Fruit fly (Drosophila melanogaster) whole organism, prepupa: ENCODE measurements around the gene Pex2.
A peak's percentile ranks its signal among the peaks of the same experiment; 100 is the strongest.

Source experiments
- Blimp-1 ChIP-seq: fragments of 200-800 bp; sonication (Bioruptor generic); optimal IDR thresholded peaks from 3 replicates; lab custom pipeline; 2017; ENCODE audit warnings: missing biosample characterization, missing genetic modification characterization, mild to moderate bottlenecking, moderate library complexity, missing genetic modification reagents
- CG10631 ChIP-seq: fragments of 200-800 bp; sonication (Bioruptor generic); optimal IDR thresholded peaks from 2 replicates; lab custom pipeline; 2016; ENCODE audit warnings: missing biosample characterization, missing genetic modification characterization
- CG10669 ChIP-seq: fragments of 200-800 bp; sonication (Bioruptor generic); optimal IDR thresholded peaks from 3 replicates; lab custom pipeline; 2018; ENCODE audit warnings: missing biosample characterization, mild to moderate bottlenecking, missing genetic modification characterization, moderate library complexity
- CG11294 ChIP-seq: fragments of 200-800 bp; sonication (Bioruptor generic); IDR thresholded peaks from 2 replicates; pipeline ENCODE4 v1.3.6; 2022; ENCODE audit warnings: missing biosample characterization, missing genetic modification characterization
- CG11762 ChIP-seq: fragments of 200-800 bp; sonication (Bioruptor generic); optimal IDR thresholded peaks from 3 replicates; lab custom pipeline; 2016; ENCODE audit warnings: missing biosample characterization, missing genetic modification characterization; ENCODE audit not compliant: insufficient read depth
- CG15336 ChIP-seq: fragments of 200-800 bp; sonication (Bioruptor generic); IDR thresholded peaks from 2 replicates; pipeline ENCODE4 v1.3.6; 2022; ENCODE audit warnings: missing biosample characterization, missing genetic modification characterization
- CG1621 ChIP-seq: fragments of 200-800 bp; sonication (Bioruptor generic); optimal IDR thresholded peaks from 3 replicates; lab custom pipeline; 2018; ENCODE audit warnings: missing biosample characterization, mild to moderate bottlenecking, missing genetic modification characterization
- CG16779 ChIP-seq: fragments of 200-800 bp; sonication (Bioruptor generic); optimal IDR thresholded peaks from 3 replicates; lab custom pipeline; 2017; ENCODE audit warnings: missing biosample characterization, mild to moderate bottlenecking, missing genetic modification characterization
- CG31627 ChIP-seq: fragments of 200-800 bp; sonication (Bioruptor generic); optimal IDR thresholded peaks from 3 replicates; lab custom pipeline; 2016; ENCODE audit warnings: missing biosample characterization, missing genetic modification characterization
- CG34406 ChIP-seq: fragments of 200-800 bp; sonication (Bioruptor generic); optimal IDR thresholded peaks from 3 replicates; lab custom pipeline; 2016; ENCODE audit warnings: missing biosample characterization, missing genetic modification characterization
- CG3919 ChIP-seq: fragments of 200-800 bp; sonication (Bioruptor generic); optimal IDR thresholded peaks from 3 replicates; lab custom pipeline; 2016; ENCODE audit warnings: missing biosample characterization, missing genetic modification characterization
- CG4318 ChIP-seq: fragments of 200-800 bp; sonication (Bioruptor generic); optimal IDR thresholded peaks from 3 replicates; lab custom pipeline; 2017; ENCODE audit warnings: missing biosample characterization, mild to moderate bottlenecking, missing genetic modification characterization
- CG6163 ChIP-seq: fragments of 200-800 bp; sonication (Bioruptor generic); IDR thresholded peaks from 3 replicates; pipeline ENCODE4 v1.3.6; 2022; ENCODE audit warnings: missing biosample characterization, missing genetic modification characterization
- CG6276 ChIP-seq: fragments of 200-800 bp; sonication (Bioruptor generic); optimal IDR thresholded peaks from 2 replicates; lab custom pipeline; 2017; ENCODE audit warnings: missing biosample characterization, mild to moderate bottlenecking, missing genetic modification characterization
- CG6808 ChIP-seq: fragments of 200-800 bp; sonication (Bioruptor generic); optimal IDR thresholded peaks from 3 replicates; lab custom pipeline; 2017; ENCODE audit warnings: missing biosample characterization, missing genetic modification characterization, mild to moderate bottlenecking, moderate library complexity, missing genetic modification reagents
- CG6854 ChIP-seq: fragments of 200-800 bp; sonication (Bioruptor generic); optimal IDR thresholded peaks from 2 replicates; lab custom pipeline; 2017; ENCODE audit warnings: missing biosample characterization, mild to moderate bottlenecking, missing genetic modification characterization
- CG7368 ChIP-seq: fragments of 200-800 bp; sonication (Bioruptor generic); optimal IDR thresholded peaks from 3 replicates; lab custom pipeline; 2016; ENCODE audit warnings: missing biosample characterization, missing genetic modification characterization
- CG8632 ChIP-seq: fragments of 200-800 bp; sonication (Bioruptor generic); optimal IDR thresholded peaks from 3 replicates; lab custom pipeline; 2016; ENCODE audit warnings: missing biosample characterization, missing genetic modification characterization
- Eip75B ChIP-seq: fragments of 200-800 bp; sonication (Bioruptor generic); optimal IDR thresholded peaks from 3 replicates; lab custom pipeline; 2016; ENCODE audit warnings: missing biosample characterization, missing genetic modification characterization
- Eip78C ChIP-seq: fragments of 200-800 bp; sonication (Bioruptor generic); peaks from one replicate; lab custom pipeline; 2016; ENCODE audit warnings: missing biosample characterization, missing genetic modification characterization
- Eip93F ChIP-seq: fragments of 200-800 bp; sonication (Bioruptor generic); optimal IDR thresholded peaks from 2 replicates; lab custom pipeline; 2016; ENCODE audit warnings: missing biosample characterization, mild to moderate bottlenecking, missing genetic modification characterization
- Ets21C ChIP-seq: fragments of 200-800 bp; sonication (Bioruptor generic); optimal IDR thresholded peaks from 3 replicates; lab custom pipeline; 2016; ENCODE audit warnings: missing biosample characterization, missing genetic modification characterization
- Ets96B ChIP-seq: fragments of 200-800 bp; optimal IDR thresholded peaks from 2 replicates; lab custom pipeline; 2019; ENCODE audit warnings: missing biosample characterization, mild to moderate bottlenecking, missing genetic modification characterization, moderate library complexity
- Gug ChIP-seq: fragments of 200-800 bp; sonication (Bioruptor generic); IDR thresholded peaks from 2 replicates; pipeline ENCODE4 v1.3.6; 2022; ENCODE audit warnings: missing biosample characterization, missing genetic modification characterization
- Hr39 ChIP-seq: fragments of 200-800 bp; sonication (Bioruptor generic); optimal IDR thresholded peaks from 2 replicates; lab custom pipeline; 2016; ENCODE audit warnings: missing biosample characterization, missing genetic modification characterization
- Lpt ChIP-seq: fragments of 200-800 bp; sonication (Bioruptor generic); optimal IDR thresholded peaks from 3 replicates; lab custom pipeline; 2016; ENCODE audit warnings: missing biosample characterization, missing genetic modification characterization
- Met ChIP-seq: fragments of 200-800 bp; sonication (Bioruptor generic); optimal IDR thresholded peaks from 3 replicates; lab custom pipeline; 2016; ENCODE audit warnings: missing biosample characterization, missing genetic modification characterization
- OdsH ChIP-seq: fragments of 200-800 bp; sonication (Bioruptor generic); optimal IDR thresholded peaks from 3 replicates; lab custom pipeline; 2016; ENCODE audit warnings: missing biosample characterization, missing genetic modification characterization
- Smox ChIP-seq: fragments of 200-800 bp; sonication (Bioruptor generic); optimal IDR thresholded peaks from 3 replicates; lab custom pipeline; 2016; ENCODE audit warnings: missing biosample characterization, missing genetic modification characterization
- Sox102F ChIP-seq: fragments of 200-800 bp; sonication (Bioruptor generic); optimal IDR thresholded peaks from 2 replicates; lab custom pipeline; 2016; ENCODE audit warnings: missing biosample characterization, mild to moderate bottlenecking, missing genetic modification characterization
- Sox14 ChIP-seq: fragments of 200-800 bp; sonication (Bioruptor generic); optimal IDR thresholded peaks from 3 replicates; lab custom pipeline; 2016; ENCODE audit warnings: missing biosample characterization, missing genetic modification characterization
- Sox15 ChIP-seq: fragments of 200-800 bp; sonication (Bioruptor generic); optimal IDR thresholded peaks from 3 replicates; lab custom pipeline; 2016; ENCODE audit warnings: missing biosample characterization, missing genetic modification characterization
- achi ChIP-seq: fragments of 200-800 bp; sonication (Bioruptor generic); optimal IDR thresholded peaks from 3 replicates; lab custom pipeline; 2016; ENCODE audit warnings: missing biosample characterization, missing genetic modification characterization
- acj6 ChIP-seq: fragments of 200-800 bp; sonication (Bioruptor generic); optimal IDR thresholded peaks from 3 replicates; lab custom pipeline; 2016; ENCODE audit warnings: missing biosample characterization, missing genetic modification characterization
- cyc ChIP-seq: fragments of 200-800 bp; sonication (Bioruptor generic); optimal IDR thresholded peaks from 3 replicates; lab custom pipeline; 2016; ENCODE audit warnings: missing biosample characterization, missing genetic modification characterization
- dac ChIP-seq: fragments of 200-800 bp; sonication (Bioruptor generic); optimal IDR thresholded peaks from 2 replicates; lab custom pipeline; 2017; ENCODE audit warnings: missing biosample characterization, mild to moderate bottlenecking, missing genetic modification characterization
- dsx ChIP-seq: fragments of 200-800 bp; optimal IDR thresholded peaks from 3 replicates; lab custom pipeline; 2019; ENCODE audit warnings: missing biosample characterization, mild to moderate bottlenecking, missing genetic modification characterization, moderate library complexity; ENCODE audit not compliant: poor library complexity, severe bottlenecking
- eg ChIP-seq: fragments of 200-800 bp; sonication (Bioruptor generic); IDR thresholded peaks from 3 replicates; pipeline ENCODE4 v1.3.6; 2022; ENCODE audit warnings: missing biosample characterization, missing genetic modification characterization
- esn ChIP-seq: fragments of 200-800 bp; sonication (Bioruptor generic); optimal IDR thresholded peaks from 2 replicates; lab custom pipeline; 2016; ENCODE audit warnings: missing biosample characterization, mild to moderate bottlenecking, missing genetic modification characterization, moderate library complexity
- fd85E ChIP-seq: fragments of 200-800 bp; sonication (Bioruptor generic); optimal IDR thresholded peaks from 3 replicates; lab custom pipeline; 2016; ENCODE audit warnings: missing biosample characterization, missing genetic modification characterization
- lz ChIP-seq: fragments of 200-800 bp; sonication (Bioruptor generic); optimal IDR thresholded peaks from 3 replicates; lab custom pipeline; 2016; ENCODE audit warnings: missing biosample characterization, missing genetic modification characterization
- pdm3 ChIP-seq: fragments of 200-800 bp; sonication (Bioruptor generic); optimal IDR thresholded peaks from 3 replicates; lab custom pipeline; 2016; ENCODE audit warnings: missing biosample characterization, missing genetic modification characterization
- svp ChIP-seq: fragments of 200-800 bp; sonication (Bioruptor generic); peaks from one replicate; lab custom pipeline; 2016; ENCODE audit warnings: missing biosample characterization, missing genetic modification characterization
- topi ChIP-seq: fragments of 200-800 bp; sonication (Bioruptor generic); optimal IDR thresholded peaks from 3 replicates; lab custom pipeline; 2016; ENCODE audit warnings: missing biosample characterization, missing genetic modification characterization
- vri ChIP-seq: fragments of 200-800 bp; sonication (Bioruptor generic); optimal IDR thresholded peaks from 3 replicates; lab custom pipeline; 2016; ENCODE audit warnings: missing biosample characterization, mild to moderate bottlenecking, missing genetic modification characterization

Gene Pex2

dm6 chr3L:8368694-8369344, 30.0 kb downstream of the Pex2 start (continued):
- TF ChIP-seq Met (GFP tag; lab: Kevin White, UChicago): peak; percentile 84
- peak; percentile 35 for TF ChIP-seq acj6 (GFP tag; lab: Kevin White, UChicago)
- TF ChIP-seq CG11294 (GFP tag; lab: Robert Waterston, UW): no peak
- no peak for TF ChIP-seq CG7368 (GFP tag; lab: Kevin White, UChicago)
- TF ChIP-seq eg (GFP tag; lab: Robert Waterston, UW): no peak
- no peak for TF ChIP-seq Blimp-1 (GFP tag; lab: Kevin White, UChicago)
- peak; percentile 2 for TF ChIP-seq Eip93F (GFP tag; lab: Kevin White, UChicago)
- TF ChIP-seq Lpt (GFP tag; lab: Kevin White, UChicago): no peak

dm6 chr3L:8369456-8369855, 30.6 kb downstream of the Pex2 start:
- TF ChIP-seq svp (GFP tag; lab: Kevin White, UChicago): peak; percentile 50
- no peak for TF ChIP-seq CG1621
- TF ChIP-seq CG6854 (GFP tag; lab: Kevin White, UChicago): peak; percentile 18
- TF ChIP-seq Sox102F: peak; percentile 0
- peak; percentile 8 for TF ChIP-seq Eip78C (GFP tag; lab: Kevin White, UChicago)
- TF ChIP-seq Blimp-1 (GFP tag; lab: Kevin White, UChicago): peak; percentile 79
- TF ChIP-seq, all 60 proteins: peak for 5

- peak; percentile 10 for TF ChIP-seq acj6 (GFP tag; lab: Kevin White, UChicago)
- TF ChIP-seq Gug (GFP tag; lab: Robert Waterston, UW): no peak
- TF ChIP-seq fd85E (GFP tag; lab: Kevin White, UChicago): no peak
- TF ChIP-seq Blimp-1 (GFP tag; lab: Kevin White, UChicago): peak; percentile 9
- peak; percentile 51 for TF ChIP-seq cyc
- no peak for TF ChIP-seq dac
- TF ChIP-seq lz (GFP tag; lab: Kevin White, UChicago): peak; percentile 57
- no peak for TF ChIP-seq CG4318 (GFP tag; lab: Kevin White, UChicago)
- no peak for TF ChIP-seq CG16779 (tag; lab: Kevin White, UChicago)
- no peak for TF ChIP-seq CG34406 (GFP tag; lab: Kevin White, UChicago)
- peak; percentile 86 for TF ChIP-seq svp (GFP tag; lab: Kevin White, UChicago)
- TF ChIP-seq CG3919 (GFP tag; lab: Kevin White, UChicago): peak; percentile 4
- TF ChIP-seq Eip75B (GFP tag; lab: Kevin White, UChicago): no peak
- no peak for TF ChIP-seq dsx (GFP tag; lab: Kevin White, UChicago)
- no peak for TF ChIP-seq achi
- peak; percentile 66 for TF ChIP-seq CG31627 (GFP tag; lab: Kevin White, UChicago)
- TF ChIP-seq CG6163 (GFP tag; lab: Robert Waterston, UW): no peak
- peak; percentile 64 for TF ChIP-seq topi
- no peak for TF ChIP-seq CG10631 (GFP tag; lab: Kevin White, UChicago)
- peak; percentile 14 for TF ChIP-seq OdsH (GFP tag; lab: Kevin White, UChicago)
- TF ChIP-seq eg (GFP tag; lab: Robert Waterston, UW): no peak
- TF ChIP-seq CG1621: no peak
- TF ChIP-seq esn: peak; percentile 61
- no peak for TF ChIP-seq CG10669 (GFP tag; lab: Kevin White, UChicago)
- peak; percentile 64 for TF ChIP-seq Smox (GFP tag; lab: Kevin White, UChicago)
- TF ChIP-seq Sox14: peak; percentile 44
- TF ChIP-seq CG11762 (GFP tag; lab: Kevin White, UChicago): no peak
- peak; percentile 70 for TF ChIP-seq Sox102F
- TF ChIP-seq Sox15 (GFP tag; lab: Kevin White, UChicago): no peak
- TF ChIP-seq CG6808: no peak
- no peak for TF ChIP-seq Eip93F (GFP tag; lab: Kevin White, UChicago)
- peak; percentile 4 for TF ChIP-seq CG8632 (GFP tag; lab: Kevin White, UChicago)
- TF ChIP-seq CG7368 (GFP tag; lab: Kevin White, UChicago): no peak
- TF ChIP-seq Met (GFP tag; lab: Kevin White, UChicago): peak; percentile 73
- TF ChIP-seq Ets21C (GFP tag; lab: Kevin White, UChicago): peak; percentile 54
- peak; percentile 10 for TF ChIP-seq pdm3
- no peak for TF ChIP-seq Ets96B (tag; lab: Kevin White, UChicago)
- TF ChIP-seq CG6276 (GFP tag; lab: Kevin White, UChicago): no peak
- no peak for TF ChIP-seq CG11294 (GFP tag; lab: Robert Waterston, UW)
- TF ChIP-seq vri (GFP tag; lab: Kevin White, UChicago): peak; percentile 58
- no peak for TF ChIP-seq CG6854 (GFP tag; lab: Kevin White, UChicago)
- TF ChIP-seq Hr39: peak; percentile 58
- TF ChIP-seq CG15336 (GFP tag; lab: Robert Waterston, UW): no peak
These were observed 32.1 kb downstream of the Pex2 start for dm6 chr3L:8370922-8371321.
